Fruit fly (Drosophila melanogaster): Measurements from ENCODE around the gene CG9427.

Gene CG9427

dm6 chr3R:9590952-9591532 is 35.7 kb downstream of the CG9427 start, which contains the start of the genes bocks and CG8312 (continued):
- TF ChIP-seq Six4 (GFP tag; optimal IDR thresholded peaks at IDR 0.05), result no peak
- no peak for TF ChIP-seq CG2199 (GFP tag; IDR thresholded peaks at IDR 0.05)
- no peak for TF ChIP-seq Atf6 (GFP tag; IDR thresholded peaks at IDR 0.05)
- no peak for TF ChIP-seq Kr (GFP tag; optimal IDR thresholded peaks at IDR 0.05)
- no peak for TF ChIP-seq dysf (GFP tag; IDR thresholded peaks at IDR 0.05)
- no peak for TF ChIP-seq ham (GFP tag; IDR thresholded peaks at IDR 0.05)
- TF ChIP-seq trem (tag; optimal IDR thresholded peaks at IDR 0.05), result peak; percentile 93
- TF ChIP-seq CG15269 (tag; optimal IDR thresholded peaks at IDR 0.05), result peak; percentile 1
- no peak for TF ChIP-seq croc (GFP tag; conservative IDR thresholded peaks at IDR 0.05)
- TF ChIP-seq Scr (GFP tag; IDR thresholded peaks at IDR 0.05; ENCODE audit: partially characterized antibody), result no peak
- no peak for TF ChIP-seq Optix (GFP tag; IDR thresholded peaks at IDR 0.05)
- TF ChIP-seq dmrt99B (tag; optimal IDR thresholded peaks at IDR 0.05), result no peak
- no peak for TF ChIP-seq CG6254 (GFP tag; optimal IDR thresholded peaks at IDR 0.05)
- peak in 1 of 2 experiments; percentile 54 for TF ChIP-seq insv (GFP tag; optimal IDR thresholded peaks at IDR 0.05)
- no peak for TF ChIP-seq Asciz (GFP tag; optimal IDR thresholded peaks at IDR 0.05)
- TF ChIP-seq Nf-YA (GFP tag; IDR thresholded peaks at IDR 0.05), result no peak
- no peak for TF ChIP-seq nau (GFP tag; optimal IDR thresholded peaks at IDR 0.05)
- TF ChIP-seq CG6854 (GFP tag; optimal IDR thresholded peaks at IDR 0.05), result peak; percentile 1
- TF ChIP-seq CG7556 (GFP tag; optimal IDR thresholded peaks at IDR 0.05), result peak; percentile 16
- no peak for TF ChIP-seq Sox102F (GFP tag; optimal IDR thresholded peaks at IDR 0.05)
- TF ChIP-seq crc (GFP tag; optimal IDR thresholded peaks at IDR 0.05), result peak; percentile 14
- TF ChIP-seq CG12219 (GFP tag; optimal IDR thresholded peaks at IDR 0.05), result no peak
- TF ChIP-seq CG30431 (GFP tag; optimal IDR thresholded peaks at IDR 0.05), result no peak
- TF ChIP-seq PHDP (tag; optimal IDR thresholded peaks at IDR 0.05), result peak; percentile 14
- TF ChIP-seq CG8478 (optimal IDR thresholded peaks at IDR 0.05), result no peak
- peak; percentile 26 for TF ChIP-seq NfI (GFP tag; optimal IDR thresholded peaks at IDR 0.05)
- peak; percentile 86 for TF ChIP-seq CG14710 (tag; optimal IDR thresholded peaks at IDR 0.05)
- TF ChIP-seq C15 (GFP tag; IDR thresholded peaks at IDR 0.05), result no peak
- peak; percentile 21 for TF ChIP-seq CG12299 (tag; optimal IDR thresholded peaks at IDR 0.05)
- TF ChIP-seq CG4282 (GFP tag; optimal IDR thresholded peaks at IDR 0.05), result no peak
- TF ChIP-seq CG32767 (GFP tag; IDR thresholded peaks at IDR 0.05), result no peak
- peak; percentile 48 for TF ChIP-seq twi (tag; optimal IDR thresholded peaks at IDR 0.05)
- peak; percentile 21 for TF ChIP-seq Deaf1 (tag; optimal IDR thresholded peaks at IDR 0.05)
- peak; percentile 16 for TF ChIP-seq shn (GFP tag; optimal IDR thresholded peaks at IDR 0.05)
- TF ChIP-seq Awh (GFP tag; IDR thresholded peaks at IDR 0.05), result no peak
- TF ChIP-seq CG30020 (tag; optimal IDR thresholded peaks at IDR 0.05), result peak; percentile 45
- TF ChIP-seq ara (GFP tag; IDR thresholded peaks at IDR 0.05), result no peak
- TF ChIP-seq wek (GFP tag; optimal IDR thresholded peaks at IDR 0.05), result no peak
- TF ChIP-seq zfh2 (GFP tag; optimal IDR thresholded peaks at IDR 0.05), result peak; percentile 78
- TF ChIP-seq CG13775 (GFP tag; optimal IDR thresholded peaks at IDR 0.05), result peak; percentile 26
- no peak for TF ChIP-seq bowl (GFP tag; IDR thresholded peaks at IDR 0.05)
- TF ChIP-seq D (optimal IDR thresholded peaks at IDR 0.05), result peak; percentile 64
- TF ChIP-seq D (GFP tag; optimal IDR thresholded peaks at IDR 0.05), result no peak
- peak; percentile 1 for TF ChIP-seq CG8388 (GFP tag; optimal IDR thresholded peaks at IDR 0.05)
- no peak for TF ChIP-seq Fer2 (tag; optimal IDR thresholded peaks at IDR 0.05)
- TF ChIP-seq Hr51 (GFP tag; optimal IDR thresholded peaks at IDR 0.05), result peak in 1 of 2 experiments; percentile 33
- TF ChIP-seq repo (GFP tag; optimal IDR thresholded peaks at IDR 0.05), result peak; percentile 46
- peak; percentile 3 for TF ChIP-seq CG4854 (GFP tag; optimal IDR thresholded peaks at IDR 0.05)
- TF ChIP-seq tin (GFP tag; optimal IDR thresholded peaks at IDR 0.05), result peak; percentile 58
- TF ChIP-seq knrl (GFP tag; IDR thresholded peaks at IDR 0.05; ENCODE audit: partially characterized antibody), result no peak
- no peak for TF ChIP-seq Adf1 (GFP tag; IDR thresholded peaks at IDR 0.05)

Measured in whole organism, embryonic.